Worm (Caenorhabditis elegans) whole organism, L3 larva: ENCODE measurements around the gene ikke-1.

ENCODE experiments used
- ceh-82 ChIP-seq: fragments of 150-350 bp; optimal IDR thresholded peaks from 2 replicates; lab custom pipeline; 2014; ENCODE audit warnings: missing biosample characterization, missing genetic modification characterization
- ceh-9 ChIP-seq: sonication (generic microtip); optimal IDR thresholded peaks from 2 replicates; lab custom pipeline; 2018; ENCODE audit warnings: missing biosample characterization, missing genetic modification characterization
- elt-1 ChIP-seq: fragments of 150-350 bp; optimal IDR thresholded peaks from 2 replicates; lab custom pipeline; 2014; ENCODE audit warnings: missing biosample characterization, missing genetic modification characterization
- elt-2 ChIP-seq: sonication (generic microtip); optimal IDR thresholded peaks from 2 replicates; lab custom pipeline; 2016; ENCODE audit warnings: missing genetic modification reagents, mild to moderate bottlenecking, missing genetic modification characterization, missing compliant biosample characterization
- eor-1 ChIP-seq, 2 experiments: fragments of 150-350 bp; optimal IDR thresholded peaks; 2 replicates each; lab custom pipeline; 2014 to 2018; ENCODE audit warnings: missing biosample characterization in 2 of 2, missing genetic modification characterization in 2 of 2
- fos-1 ChIP-seq: fragments of 150-350 bp; optimal IDR thresholded peaks from 2 replicates; lab custom pipeline; 2014; ENCODE audit warnings: missing biosample characterization, missing genetic modification characterization
- hmg-11 ChIP-seq: sonication (generic microtip); optimal IDR thresholded peaks from 2 replicates; lab custom pipeline; 2016; ENCODE audit warnings: missing genetic modification characterization, missing compliant biosample characterization
- jun-1 ChIP-seq: fragments of 150-350 bp; optimal IDR thresholded peaks from 2 replicates; lab custom pipeline; 2014; ENCODE audit warnings: missing biosample characterization, missing genetic modification reagents, missing genetic modification characterization
- lsy-12 ChIP-seq: sonication (generic microtip); optimal IDR thresholded peaks from 2 replicates; lab custom pipeline; 2016; ENCODE audit warnings: mild to moderate bottlenecking, missing genetic modification characterization, missing compliant biosample characterization
- mdl-1 ChIP-seq: fragments of 150-350 bp; optimal IDR thresholded peaks from 2 replicates; lab custom pipeline; 2014; ENCODE audit warnings: missing biosample characterization, missing genetic modification characterization
- nfya-1 ChIP-seq: sonication (generic microtip); optimal IDR thresholded peaks from 2 replicates; lab custom pipeline; 2017; ENCODE audit warnings: missing genetic modification characterization, mild to moderate bottlenecking, missing compliant biosample characterization, antibody characterized with exemption, moderate library complexity; ENCODE audit not compliant: insufficient read depth
- nhr-237 ChIP-seq: fragments of 150-350 bp; optimal IDR thresholded peaks from 2 replicates; lab custom pipeline; 2014; ENCODE audit warnings: missing biosample characterization, missing genetic modification characterization
- nhr-28 ChIP-seq: fragments of 150-350 bp; optimal IDR thresholded peaks from 2 replicates; lab custom pipeline; 2014; ENCODE audit warnings: missing biosample characterization, missing genetic modification characterization
- nhr-76 ChIP-seq: fragments of 150-350 bp; sonication (generic microtip); optimal IDR thresholded peaks from 5 replicates; lab custom pipeline; 2014; ENCODE audit warnings: missing biosample characterization, missing genetic modification characterization
- pqm-1 ChIP-seq: fragments of 150-350 bp; optimal IDR thresholded peaks from 2 replicates; lab custom pipeline; 2017; ENCODE audit warnings: missing biosample characterization, missing genetic modification characterization, inconsistent platforms
- unc-62 ChIP-seq: fragments of 150-350 bp; sonication (generic microtip); optimal IDR thresholded peaks from 4 replicates; lab custom pipeline; 2014; ENCODE audit warnings: missing biosample characterization, missing genetic modification reagents, missing genetic modification characterization

ikke-1 gene

DNA sequence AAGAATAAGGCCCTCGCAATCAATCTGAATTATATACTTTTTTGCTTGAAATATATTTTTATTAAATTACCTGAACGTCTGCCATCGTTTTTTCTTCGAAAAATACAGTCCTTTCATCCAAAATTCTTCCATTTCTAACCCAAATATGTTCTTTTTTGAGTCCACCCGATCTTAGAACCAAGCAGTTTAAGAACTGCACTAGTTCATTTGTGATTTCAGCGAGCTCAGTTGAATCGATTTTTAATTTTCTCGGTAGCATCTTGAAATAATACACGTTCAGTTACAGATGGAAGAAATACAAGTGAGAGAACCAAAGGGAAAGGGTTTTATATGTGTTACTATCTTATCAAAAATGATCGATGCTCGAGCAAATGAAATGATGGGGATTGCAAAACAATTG is 51.0 kb downstream of the ikke-1 start, which contains the start of gene F59B2.3:
TSS of gene F59B2.3 (minus strand) at position 259 of the 400 bp plus-strand sequence.
- no peak for TF ChIP-seq ceh-82 (tag; lab: Kevin White, UChicago)
- no peak for TF ChIP-seq nhr-28 (tag; lab: Kevin White, UChicago)
- peak; percentile 5 for TF ChIP-seq elt-2

DNA sequence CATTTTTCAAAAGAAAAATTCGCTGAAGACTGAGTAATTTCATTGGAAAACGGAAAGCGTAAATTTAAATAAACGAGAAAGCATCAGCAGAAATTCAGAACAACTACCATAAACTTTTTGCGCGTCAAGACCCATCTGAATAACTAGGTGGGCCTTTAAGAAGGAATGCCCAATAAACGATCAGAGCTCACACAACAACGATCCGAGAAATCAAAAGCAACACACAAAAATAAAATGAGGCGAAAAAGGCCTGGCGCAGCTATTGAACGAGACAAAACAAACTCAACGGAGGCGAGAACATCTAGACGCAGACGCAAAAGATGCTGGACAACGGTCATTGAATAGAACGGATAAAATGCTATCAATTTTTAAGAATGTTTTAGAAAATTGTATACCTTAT is 51.6 kb downstream of the ikke-1 start:
- no peak for TF ChIP-seq jun-1 (tag; lab: Kevin White, UChicago)
- TF ChIP-seq hmg-11 (tag; lab: Kevin White, UChicago) = peak; percentile 19

DNA sequence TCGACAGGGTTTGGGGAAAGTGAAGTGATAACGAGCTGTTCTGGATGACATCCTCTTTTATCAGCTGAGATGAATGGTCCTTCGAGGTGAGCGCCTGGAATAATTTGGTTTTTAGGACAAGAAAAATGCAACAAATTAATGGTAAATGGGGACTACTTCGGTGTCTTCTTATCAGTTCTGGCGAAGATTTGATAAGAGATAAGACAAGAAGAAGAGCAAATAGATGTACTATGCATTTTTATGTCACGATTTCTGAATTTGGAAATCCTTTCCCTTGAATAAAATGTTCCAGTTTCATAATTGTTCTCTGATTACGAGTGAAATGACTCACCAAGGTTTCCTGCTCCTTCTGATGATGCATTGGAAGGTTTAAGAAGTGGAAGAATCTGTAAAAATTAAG is 52.7 kb downstream of the ikke-1 start:
- TF ChIP-seq pqm-1 (tag; lab: Kevin White, UChicago) (peak; percentile 47), ceh-82 (tag; lab: Kevin White, UChicago) (no peak), eor-1 (tag; optimal IDR thresholded peaks at IDR 0.05; lab: Kevin White, UChicago) (no peak), elt-2 (peak; percentile 79), unc-62 (GFP tag; lab: Kevin White, UChicago) (no peak), nfya-1 (no peak), mdl-1 (no peak), nhr-237 (tag; lab: Kevin White, UChicago) (no peak), nhr-76 (tag; lab: Kevin White, UChicago) (no peak)
- TF ChIP-seq, all 47 proteins: peak for 2

DNA sequence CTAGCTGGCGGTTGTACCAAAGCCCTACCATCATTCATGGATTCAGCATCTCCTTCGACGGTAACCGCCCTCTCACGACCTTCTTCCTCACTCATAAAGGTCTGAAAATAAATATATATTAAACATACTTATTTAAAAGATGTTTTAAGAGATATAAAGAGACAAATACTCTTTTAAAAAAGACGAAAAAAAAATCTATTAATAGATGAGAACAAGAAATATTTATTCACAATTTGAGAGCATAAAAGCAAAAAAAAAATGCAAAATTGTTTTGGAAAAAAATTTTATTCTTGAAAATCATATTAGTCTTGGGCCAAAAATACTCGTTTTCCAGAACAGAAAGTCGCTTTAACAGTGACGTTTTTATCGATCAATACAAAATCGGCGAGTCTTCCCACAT is 53.8 kb downstream of the ikke-1 start, which contains the start of gene skat-1:
TSS of gene skat-1 (minus strand) at position 101 of the 400 bp plus-strand sequence.
- TF ChIP-seq nfya-1 (no peak), fos-1 (tag; lab: Kevin White, UChicago) (no peak), eor-1 (tag; optimal IDR thresholded peaks at IDR 0.05; lab: Kevin White, UChicago) (no peak), lsy-12 (tag; lab: Kevin White, UChicago) (no peak), ceh-9 (tag; lab: Kevin White, UChicago) (no peak), elt-1 (tag; lab: Kevin White, UChicago) (no peak)
